Fruit fly (Drosophila melanogaster) whole organism, wandering third instar larva: ENCODE data around the gene tgo.

Experiments
- CG32264 ChIP-seq: fragments of 200-800 bp; sonication (Bioruptor generic); optimal IDR thresholded peaks from 2 replicates; lab custom pipeline; 2016; ENCODE audit warnings: missing biosample characterization, missing genetic modification characterization
- CG9705 ChIP-seq: fragments of 200-800 bp; sonication (Bioruptor generic); optimal IDR thresholded peaks from 2 replicates; lab custom pipeline; 2018; ENCODE audit warnings: missing biosample characterization, mild to moderate bottlenecking, missing genetic modification characterization
- CrebA ChIP-seq: fragments of 200-800 bp; sonication (Bioruptor generic); optimal IDR thresholded peaks from 2 replicates; lab custom pipeline; 2016; ENCODE audit warnings: missing biosample characterization, mild to moderate bottlenecking, missing genetic modification characterization, borderline replicate concordance
- Dfd ChIP-seq: fragments of >200 bp; optimal IDR thresholded peaks from 2 replicates; lab custom pipeline; 2017; ENCODE audit warnings: missing biosample characterization, missing genetic modification characterization
- Dif ChIP-seq: fragments of 200-275, 200-300 bp; sonication (Bioruptor generic); optimal IDR thresholded peaks from 2 replicates; lab custom pipeline; 2018; ENCODE audit warnings: missing biosample characterization, missing genetic modification characterization; ENCODE audit not compliant: partially characterized antibody
- GATAd ChIP-seq: sonication (Bioruptor generic); optimal IDR thresholded peaks from 2 replicates; lab custom pipeline; 2016; ENCODE audit warnings: missing biosample characterization, missing genetic modification characterization
- HLH106 ChIP-seq: fragments of 200-800 bp; optimal IDR thresholded peaks from 3 replicates; lab custom pipeline; 2019; ENCODE audit warnings: missing biosample characterization, mild to moderate bottlenecking, missing genetic modification characterization, moderate library complexity
- Hnf4 ChIP-seq: fragments of 200-800 bp; sonication (Bioruptor generic); optimal IDR thresholded peaks from 2 replicates; lab custom pipeline; 2016; ENCODE audit warnings: missing biosample characterization, mild to moderate bottlenecking, missing genetic modification characterization
- Hr83 ChIP-seq: fragments of 200-300 bp; sonication (Bioruptor generic); optimal IDR thresholded peaks from 2 replicates; lab custom pipeline; 2016; ENCODE audit warnings: missing biosample characterization, mild to moderate bottlenecking, missing genetic modification characterization, moderate library complexity; ENCODE audit not compliant: poor library complexity, severe bottlenecking
- Jra ChIP-seq: sonication (Bioruptor generic); optimal IDR thresholded peaks from 2 replicates; lab custom pipeline; 2016; ENCODE audit warnings: missing biosample characterization, missing genetic modification characterization
- Mio ChIP-seq: sonication (Bioruptor generic); optimal IDR thresholded peaks from 2 replicates; lab custom pipeline; 2016; ENCODE audit warnings: missing biosample characterization, missing genetic modification characterization
- Myc ChIP-seq: fragments of >200 bp; optimal IDR thresholded peaks from 2 replicates; lab custom pipeline; 2017
- N ChIP-seq: fragments of >200 bp; optimal IDR thresholded peaks from 2 replicates; lab custom pipeline; 2018; ENCODE audit warnings: missing biosample characterization, missing external identifiers, missing genetic modification characterization
- OdsH ChIP-seq: fragments of 200-800 bp; sonication (Bioruptor generic); optimal IDR thresholded peaks from 2 replicates; lab custom pipeline; 2016; ENCODE audit warnings: missing biosample characterization, mild to moderate bottlenecking, missing genetic modification characterization
- Rel ChIP-seq, 2 experiments: fragments of 200-800 bp; sonication (Bioruptor generic) in 1 of 2; optimal IDR thresholded peaks; 2 replicates in 1 of 2; 3 replicates in 1 of 2; lab custom pipeline; 2016 to 2019; ENCODE audit warnings: mild to moderate bottlenecking in 2 of 2, missing biosample characterization in 2 of 2, missing genetic modification characterization in 2 of 2, moderate library complexity in 1 of 2
- Sp1 ChIP-seq: fragments of 200-800 bp; sonication (Bioruptor generic); optimal IDR thresholded peaks from 3 replicates; lab custom pipeline; 2019; ENCODE audit warnings: missing biosample characterization, mild to moderate bottlenecking, missing genetic modification characterization, moderate library complexity
- Vsx2 ChIP-seq: fragments of 200-300, 225-300 bp; sonication (Bioruptor generic); optimal IDR thresholded peaks from 2 replicates; lab custom pipeline; 2018; ENCODE audit warnings: missing biosample characterization, missing genetic modification characterization; ENCODE audit not compliant: partially characterized antibody
- br ChIP-seq: fragments of 200-800 bp; sonication (Bioruptor generic); optimal IDR thresholded peaks from 2 replicates; lab custom pipeline; 2016; ENCODE audit warnings: missing biosample characterization, missing genetic modification characterization
- brk ChIP-seq: fragments of 200-800 bp; sonication (Bioruptor generic); optimal IDR thresholded peaks from 2 replicates; lab custom pipeline; 2016; ENCODE audit warnings: missing biosample characterization, mild to moderate bottlenecking, missing genetic modification characterization
- dl ChIP-seq, 2 experiments: fragments of 175-275, 200-275 bp in 1 of 2; fragments of 200-275 bp in 1 of 2; sonication (Bioruptor generic); optimal IDR thresholded peaks; lab custom pipeline; 2018; ENCODE audit warnings: mild to moderate bottlenecking in 2 of 2, missing biosample characterization in 2 of 2, missing genetic modification characterization in 2 of 2, moderate library complexity in 2 of 2; ENCODE audit not compliant: partially characterized antibody in 2 of 2, insufficient read depth in 1 of 2
- dmrt93B ChIP-seq: fragments of 200-800 bp; sonication (Bioruptor generic); optimal IDR thresholded peaks from 2 replicates; lab custom pipeline; 2018; ENCODE audit warnings: missing biosample characterization, mild to moderate bottlenecking, missing genetic modification characterization
- dsf ChIP-seq: sonication (Bioruptor generic); optimal IDR thresholded peaks from 2 replicates; lab custom pipeline; 2016; ENCODE audit warnings: missing biosample characterization, missing genetic modification characterization, borderline replicate concordance
- ey ChIP-seq: fragments of 200-800 bp; sonication (Bioruptor generic); optimal IDR thresholded peaks from 2 replicates; lab custom pipeline; 2016; ENCODE audit warnings: missing biosample characterization, missing genetic modification characterization
- foxo ChIP-seq, 2 experiments: fragments of 200-800 bp; sonication (Bioruptor generic); optimal IDR thresholded peaks; 2 replicates in 1 of 2; 3 replicates in 1 of 2; lab custom pipeline; 2016 to 2017; ENCODE audit warnings: missing biosample characterization in 2 of 2, missing genetic modification characterization in 2 of 2
- fru ChIP-seq: fragments of 200-800 bp; sonication (Bioruptor generic); optimal IDR thresholded peaks from 3 replicates; lab custom pipeline; 2016; ENCODE audit warnings: missing biosample characterization, mild to moderate bottlenecking, missing genetic modification characterization
- h ChIP-seq: fragments of 200-800 bp; sonication (Bioruptor generic); optimal IDR thresholded peaks from 3 replicates; lab custom pipeline; 2016; ENCODE audit warnings: missing biosample characterization, mild to moderate bottlenecking, missing genetic modification characterization
- jim ChIP-seq: fragments of 175-275, 200-325 bp; sonication (Bioruptor generic); optimal IDR thresholded peaks from 2 replicates; lab custom pipeline; 2016; ENCODE audit warnings: missing biosample characterization, mild to moderate bottlenecking, missing genetic modification characterization
- lola ChIP-seq: fragments of >200 bp; optimal IDR thresholded peaks from 2 replicates; lab custom pipeline; 2017; ENCODE audit warnings: missing biosample characterization, missing genetic modification characterization
- pan ChIP-seq: fragments of >200 bp; optimal IDR thresholded peaks from 2 replicates; lab custom pipeline; 2017
- psq ChIP-seq: fragments of 200-800 bp; sonication (Bioruptor generic); optimal IDR thresholded peaks from 3 replicates; lab custom pipeline; 2017; ENCODE audit warnings: missing biosample characterization, mild to moderate bottlenecking, missing genetic modification characterization, moderate library complexity
- rgr ChIP-seq: fragments of 200-800 bp; sonication (Bioruptor generic); optimal IDR thresholded peaks from 3 replicates; lab custom pipeline; 2016; ENCODE audit warnings: missing biosample characterization, mild to moderate bottlenecking, missing genetic modification characterization
- sage ChIP-seq: fragments of 200-800 bp; sonication (Bioruptor generic); optimal IDR thresholded peaks from 2 replicates; lab custom pipeline; 2016; ENCODE audit warnings: missing biosample characterization, mild to moderate bottlenecking, missing genetic modification characterization
- tai ChIP-seq: sonication (Bioruptor generic); optimal IDR thresholded peaks from 2 replicates; lab custom pipeline; 2016; ENCODE audit warnings: missing biosample characterization, missing genetic modification characterization
- usp ChIP-seq: fragments of >200 bp; optimal IDR thresholded peaks from 2 replicates; lab custom pipeline; 2017; ENCODE audit warnings: missing biosample characterization, missing genetic modification characterization
- woc ChIP-seq: sonication (Bioruptor generic); optimal IDR thresholded peaks from 2 replicates; lab custom pipeline; 2016; ENCODE audit warnings: missing biosample characterization, mild to moderate bottlenecking, missing genetic modification characterization

Gene tgo

dm6 chr3R:9038652-9039051 is 18.8 kb upstream of the tgo start, which contains the start of gene hyx:
Gene hyx, plus strand, starts transcription at chr3R:9038760.
- TF ChIP-seq HLH106 (tag; lab: Kevin White, UChicago) (peak; percentile 24), dl (GFP tag; optimal IDR thresholded peaks at IDR 0.05; lab: Kevin White, UChicago; ENCODE audit: insufficient read depth in 1 of 2, partially characterized antibody in 2 of 2) (no peak), Hnf4 (peak; percentile 69), rgr (GFP tag; lab: Kevin White, UChicago) (peak; percentile 50), ey (GFP tag; lab: Kevin White, UChicago) (peak; percentile 29), Jra (GFP tag; lab: Kevin White, UChicago) (peak; percentile 50), fru (GFP tag; lab: Kevin White, UChicago) (no peak), foxo (GFP tag; optimal IDR thresholded peaks at IDR 0.05; lab: Kevin White, UChicago) (peak in 1 of 2 experiments; percentile 50), OdsH (GFP tag; lab: Kevin White, UChicago) (peak; percentile 8), Sp1 (GFP tag; lab: Kevin White, UChicago) (peak; percentile 17), Mio (no peak), jim (no peak), Hr83 (peak; percentile 80), CG9705 (GFP tag; lab: Kevin White, UChicago) (peak; percentile 14), h (GFP tag; lab: Kevin White, UChicago) (peak; percentile 64), sage (GFP tag; lab: Kevin White, UChicago) (no peak), woc (peak; percentile 75)
- TF ChIP-seq, all 38 proteins: peak for 12

DNA sequence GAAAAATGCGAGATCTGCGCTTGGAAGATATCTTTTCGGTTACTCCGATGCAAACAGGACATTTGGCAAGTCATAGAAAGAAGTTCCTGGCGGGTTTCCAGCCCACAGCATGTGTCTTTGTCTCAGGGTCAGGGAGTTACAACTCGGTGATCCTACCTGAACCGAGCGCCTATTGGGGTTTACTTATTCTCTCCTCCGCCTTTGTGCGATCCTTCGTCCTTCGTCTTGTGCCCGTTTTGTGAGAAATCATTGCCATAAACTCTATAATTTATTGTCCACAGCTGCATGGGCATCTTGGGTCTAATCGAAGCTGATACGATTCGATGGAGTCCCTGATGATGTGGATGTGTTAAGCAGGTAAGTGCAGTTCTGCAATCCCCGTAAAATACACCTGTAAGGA is 18.1 kb upstream of the tgo start:
- TF ChIP-seq pan (lab: Kevin White, UChicago): no peak
- no peak for TF ChIP-seq N (GFP tag; lab: Kevin White, UChicago)
- no peak for TF ChIP-seq Myc
- TF ChIP-seq dl (GFP tag; optimal IDR thresholded peaks at IDR 0.05; lab: Kevin White, UChicago; ENCODE audit: insufficient read depth in 1 of 2, partially characterized antibody in 2 of 2): no peak
- no peak for TF ChIP-seq usp (GFP tag; lab: Kevin White, UChicago)
- TF ChIP-seq HLH106 (tag; lab: Kevin White, UChicago): no peak

DNA sequence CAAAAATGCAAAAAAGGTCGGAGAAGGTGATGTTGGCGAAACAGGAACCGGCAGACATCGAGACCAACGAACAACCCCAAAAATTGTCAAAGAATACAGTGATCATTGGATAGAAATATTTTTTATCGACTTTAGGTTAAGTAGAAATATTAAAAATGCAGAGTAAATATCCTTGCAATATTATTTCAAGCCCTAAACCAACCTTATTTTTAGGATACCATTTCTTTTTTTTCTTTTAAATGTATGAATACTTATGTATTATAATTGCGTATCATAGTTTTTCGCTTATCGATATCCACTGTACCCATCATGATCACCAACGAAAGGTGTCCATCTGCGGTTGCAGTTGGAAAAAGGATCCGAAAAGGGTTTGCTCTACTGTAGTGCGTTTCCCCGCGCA is 15.4 kb upstream of the tgo start:
- no peak for TF ChIP-seq Dif
- TF ChIP-seq lola (GFP tag; lab: Kevin White, UChicago): no peak
- TF ChIP-seq sage (GFP tag; lab: Kevin White, UChicago): no peak
- TF ChIP-seq foxo (GFP tag; optimal IDR thresholded peaks at IDR 0.05; lab: Kevin White, UChicago): peak in 1 of 2 experiments; percentile 51
- no peak for TF ChIP-seq GATAd (GFP tag; lab: Kevin White, UChicago)
- peak; percentile 30 for TF ChIP-seq psq (GFP tag; lab: Kevin White, UChicago)
- TF ChIP-seq Dfd (GFP tag; lab: Kevin White, UChicago): no peak
- peak; percentile 26 for TF ChIP-seq HLH106 (tag; lab: Kevin White, UChicago)
- TF ChIP-seq Jra (GFP tag; lab: Kevin White, UChicago): no peak
- peak; percentile 11 for TF ChIP-seq OdsH (GFP tag; lab: Kevin White, UChicago)
- peak; percentile 23 for TF ChIP-seq Sp1 (GFP tag; lab: Kevin White, UChicago)
- peak; percentile 17 for TF ChIP-seq rgr (GFP tag; lab: Kevin White, UChicago)
- no peak for TF ChIP-seq pan (lab: Kevin White, UChicago)
- peak; percentile 15 for TF ChIP-seq ey (GFP tag; lab: Kevin White, UChicago)
- TF ChIP-seq fru (GFP tag; lab: Kevin White, UChicago): peak; percentile 34
- peak; percentile 38 for TF ChIP-seq h (GFP tag; lab: Kevin White, UChicago)
- TF ChIP-seq dsf (GFP tag; lab: Kevin White, UChicago): no peak
- TF ChIP-seq CrebA (GFP tag; lab: Kevin White, UChicago): no peak
- TF ChIP-seq, all 38 proteins: peak for 9

- TF ChIP-seq h (GFP tag; lab: Kevin White, UChicago) (peak; percentile 83), brk (GFP tag; lab: Kevin White, UChicago) (peak; percentile 73), N (GFP tag; lab: Kevin White, UChicago) (no peak), CG32264 (GFP tag; lab: Kevin White, UChicago) (no peak), Hr83 (peak; percentile 8), sage (GFP tag; lab: Kevin White, UChicago) (peak; percentile 29), OdsH (GFP tag; lab: Kevin White, UChicago) (peak; percentile 82), Dif (peak; percentile 84), Dfd (GFP tag; lab: Kevin White, UChicago) (no peak), dsf (GFP tag; lab: Kevin White, UChicago) (peak; percentile 10), ey (GFP tag; lab: Kevin White, UChicago) (peak; percentile 74), tai (peak; percentile 47), Hnf4 (peak; percentile 35), jim (no peak), HLH106 (tag; lab: Kevin White, UChicago) (peak; percentile 89), fru (GFP tag; lab: Kevin White, UChicago) (peak; percentile 86), rgr (GFP tag; lab: Kevin White, UChicago) (peak; percentile 77), Rel (GFP tag; optimal IDR thresholded peaks at IDR 0.05; lab: Kevin White, UChicago) (peak; percentile 41), Rel (tag; optimal IDR thresholded peaks at IDR 0.05; lab: Kevin White, UChicago) (peak; percentile 55), dmrt93B (peak; percentile 70), usp (GFP tag; lab: Kevin White, UChicago) (no peak), br (GFP tag; lab: Kevin White, UChicago) (peak; percentile 75), GATAd (GFP tag; lab: Kevin White, UChicago) (no peak), Sp1 (GFP tag; lab: Kevin White, UChicago) (peak; percentile 92), CrebA (GFP tag; lab: Kevin White, UChicago) (no peak), Vsx2 (GFP tag; lab: Kevin White, UChicago) (peak; percentile 54), Myc (peak; percentile 94), pan (lab: Kevin White, UChicago) (no peak)
These were observed 14.0 kb upstream of the tgo start for dm6 chr3R:9033619-9034401.
